Worm (Caenorhabditis elegans): ENCODE data around the gene egg-2.

Gene egg-2

DNA sequence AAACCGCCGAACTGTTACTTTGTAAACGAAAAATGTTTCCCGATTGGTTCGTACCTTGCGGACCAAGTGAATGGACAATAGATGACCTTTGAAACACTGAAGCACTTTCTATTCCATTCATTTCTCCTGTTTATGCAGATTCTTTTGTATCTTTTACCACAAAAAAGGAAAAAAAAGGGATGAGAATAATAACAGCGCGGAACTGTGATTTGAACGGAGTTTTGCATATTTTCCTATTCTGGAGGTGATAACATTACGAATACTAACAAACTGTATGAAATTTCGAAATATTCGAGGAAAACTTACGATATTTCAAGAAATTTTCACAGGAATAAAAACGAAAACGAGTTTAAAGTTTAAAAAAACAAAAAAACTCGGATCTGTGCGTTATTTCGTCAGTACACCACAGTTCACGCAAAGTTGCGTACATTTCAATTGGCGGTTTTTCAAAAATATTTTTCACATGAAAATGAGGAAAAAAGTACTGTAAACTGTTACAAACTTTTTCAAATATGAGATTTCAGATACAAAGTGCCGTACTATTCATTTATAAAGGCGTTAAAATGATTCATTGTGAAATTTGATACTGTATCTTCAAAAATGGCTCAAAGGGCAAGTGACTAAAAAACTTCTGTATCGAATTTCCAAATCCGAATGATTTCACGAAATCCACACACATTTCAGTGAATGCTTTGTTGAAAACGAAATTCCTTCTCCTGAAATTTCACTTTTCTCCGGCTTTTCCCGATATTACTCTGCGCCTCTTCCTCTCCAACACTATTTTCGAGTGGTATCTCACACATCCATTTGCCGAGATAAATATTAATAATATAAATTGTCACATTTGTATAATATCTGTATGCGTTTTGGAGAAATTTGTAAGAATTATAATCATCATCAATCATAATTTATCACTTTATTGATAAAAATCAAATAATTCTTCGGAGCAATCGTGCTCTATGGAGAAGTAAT, 25.8 kb downstream of the egg-2 start:
- TF ChIP-seq unc-62 (GFP tag; optimal IDR thresholded peaks at IDR 0.05 in 1 of 2) (peak in 1 of 2 experiments; percentile 57), unc-62 (tag; optimal IDR thresholded peaks at IDR 0.05) (no peak), nhr-25 (tag; optimal IDR thresholded peaks at IDR 0.05; ENCODE audit: borderline replicate concordance, insufficient read depth) (no peak), tra-1 (GFP tag; IDR thresholded peaks at IDR 0.05) (no peak), aha-1 (tag) (peak; percentile 97), F49E8.2 (tag; optimal IDR thresholded peaks at IDR 0.05; ENCODE audit: borderline replicate concordance) (no peak), ztf-7 (tag; optimal IDR thresholded peaks at IDR 0.05) (no peak), nhr-10 (tag; optimal IDR thresholded peaks at IDR 0.05) (no peak), sdz-12 (GFP tag; optimal IDR thresholded peaks at IDR 0.05) (no peak), dpl-1 (GFP tag; optimal IDR thresholded peaks at IDR 0.05) (no peak)

DNA sequence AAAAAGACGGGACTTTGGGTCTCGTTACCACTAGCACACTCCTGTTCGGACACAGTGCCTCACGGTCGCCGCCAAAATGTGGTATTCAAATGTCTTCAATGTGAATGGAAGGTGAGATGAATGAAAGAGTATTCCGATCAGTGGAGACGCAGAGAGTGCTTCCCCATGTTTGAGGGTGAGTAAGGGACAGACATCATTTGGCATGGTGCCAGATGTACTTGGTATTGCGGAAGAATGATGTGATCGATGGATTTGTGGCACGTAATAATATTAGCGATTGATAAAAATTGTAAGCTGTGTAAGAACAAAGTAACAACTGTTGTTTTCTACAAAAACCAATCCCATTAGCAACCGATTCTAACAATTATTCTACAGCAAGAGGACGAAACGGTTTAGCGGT, 28.3 kb downstream of the egg-2 start:
- TF ChIP-seq daf-12 (tag; optimal IDR thresholded peaks at IDR 0.05) (no peak), lin-38 (GFP tag; IDR thresholded peaks at IDR 0.05) (no peak), lsy-2 (tag; optimal IDR thresholded peaks at IDR 0.05) (no peak), arid-1 (GFP tag; conservative IDR thresholded peaks at IDR 0.05) (no peak), tra-1 (GFP tag; IDR thresholded peaks at IDR 0.05) (no peak), unc-62 (GFP tag; optimal IDR thresholded peaks at IDR 0.05 in 1 of 2) (peak in 1 of 2 experiments; percentile 95), unc-62 (tag; optimal IDR thresholded peaks at IDR 0.05) (no peak), T26A8.4 (GFP tag; IDR thresholded peaks at IDR 0.05) (no peak)

- TF ChIP-seq Y48G9A.11 (GFP tag; IDR thresholded peaks at IDR 0.05) (no peak), ceh-32 (tag; optimal IDR thresholded peaks at IDR 0.05; ENCODE audit: poor library complexity) (no peak), R02D3.7 (tag; optimal IDR thresholded peaks at IDR 0.05) (no peak), D1046.2 (GFP tag; IDR thresholded peaks at IDR 0.05) (no peak), T26A8.4 (GFP tag; IDR thresholded peaks at IDR 0.05) (no peak; the same call in 1 of the 2 replicates), pha-4 (GFP tag; IDR thresholded peaks at IDR 0.05) (0 out of 2 replicates have a peak, but pooled peaks have one; percentile 52), pha-4 (tag; optimal IDR thresholded peaks at IDR 0.05) (no peak), dmd-8 (GFP tag; IDR thresholded peaks at IDR 0.05) (no peak), spr-1 (tag; optimal IDR thresholded peaks at IDR 0.05) (peak; percentile 23), arid-1 (GFP tag; conservative IDR thresholded peaks at IDR 0.05) (peak; percentile 79), hlh-11 (tag; optimal IDR thresholded peaks at IDR 0.05) (peak; percentile 22), hlh-30 (tag; optimal IDR thresholded peaks at IDR 0.05; ENCODE audit: insufficient read depth) (peak; percentile 45), zip-2 (tag; optimal IDR thresholded peaks at IDR 0.05) (no peak), egl-43 (GFP tag; IDR thresholded peaks at IDR 0.05) (no peak; the same call in 1 of the 2 replicates), saeg-2 (GFP tag; IDR thresholded peaks at IDR 0.05) (no peak), ceh-20 (GFP tag; IDR thresholded peaks at IDR 0.05) (no peak), egl-27 (tag; optimal IDR thresholded peaks at IDR 0.05) (no peak), hmg-1.1 (GFP tag; IDR thresholded peaks at IDR 0.05) (peak; percentile 51; the same call in 1 of the 2 replicates), dmd-6 (GFP tag; IDR thresholded peaks at IDR 0.05) (peak; percentile 61), duxl-1 (tag; optimal IDR thresholded peaks at IDR 0.05; ENCODE audit: poor library complexity) (peak; percentile 52), mes-2 (tag; optimal IDR thresholded peaks at IDR 0.05; ENCODE audit: poor library complexity, severe bottlenecking) (peak; percentile 62), dve-1 (tag; optimal IDR thresholded peaks at IDR 0.05; ENCODE audit: insufficient read depth) (peak; percentile 2), lin-1 (GFP tag; IDR thresholded peaks at IDR 0.05) (peak; percentile 54; the same call in 1 of the 2 replicates), vab-7 (GFP tag; IDR thresholded peaks at IDR 0.05) (0 out of 2 replicates have a peak, but pooled peaks have one; percentile 28), daf-16 (GFP tag; optimal IDR thresholded peaks at IDR 0.05) (peak in 1 of 2 experiments; percentile 67), daf-16 (tag; optimal IDR thresholded peaks at IDR 0.05) (peak; percentile 50), tag-97 (GFP tag; IDR thresholded peaks at IDR 0.05) (no peak), ceh-44 (GFP tag; IDR thresholded peaks at IDR 0.05) (no peak), daf-8 (GFP tag; IDR thresholded peaks at IDR 0.05) (no peak), Y105C5A.15 (GFP tag; IDR thresholded peaks at IDR 0.05) (no peak)
These were observed 30.2 kb downstream of the egg-2 start for ce11 chrIII:7030044-7030804.

All from whole organism, L4 larva.